Fruit fly (Drosophila melanogaster): ENCODE results near the gene zfh1.

zfh1 gene

DNA sequence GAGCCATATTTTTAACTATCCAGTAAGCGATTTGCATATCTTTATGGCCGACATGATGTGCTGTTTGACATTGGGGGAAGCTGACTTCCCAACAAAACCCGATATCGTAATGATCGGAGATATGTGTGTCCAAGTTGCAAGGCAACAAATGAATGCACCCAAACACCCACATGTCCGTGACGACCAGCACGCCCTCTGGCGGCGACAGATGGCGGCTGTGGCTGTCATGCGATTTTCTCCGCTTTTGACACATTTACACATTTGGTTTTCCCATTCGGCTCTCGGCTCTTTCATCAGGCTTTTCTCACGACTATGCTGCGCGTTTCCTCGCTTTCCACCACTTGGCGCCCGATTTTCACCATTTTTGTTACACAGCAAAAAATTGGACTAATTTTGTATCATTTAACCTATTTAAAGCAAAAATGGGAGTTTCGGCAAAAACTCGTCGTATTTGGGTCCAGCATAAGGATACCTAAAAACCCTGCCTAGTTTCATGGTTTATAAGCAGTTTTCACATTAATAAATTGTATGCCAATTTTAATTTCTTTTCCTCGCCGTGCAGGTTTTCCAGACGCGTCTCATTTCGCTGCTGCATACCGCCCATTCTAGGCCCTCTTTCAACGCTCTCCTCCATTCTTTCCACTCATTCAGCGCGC is 49.0 kb downstream of the zfh1 start:
- no peak for TF ChIP-seq prd (optimal IDR thresholded peaks at IDR 0.05)
- peak; percentile 40; the same call in 1 of the 3 replicates for TF ChIP-seq prd (GFP tag; IDR thresholded peaks at IDR 0.05)
- peak; percentile 60; the same call in 1 of the 3 replicates for TF ChIP-seq ci (GFP tag; IDR thresholded peaks at IDR 0.05)
- TF ChIP-seq CG12659 (GFP tag; optimal IDR thresholded peaks at IDR 0.05), result peak; percentile 11
- no peak for TF ChIP-seq E2f1 (GFP tag; IDR thresholded peaks at IDR 0.05)
- TF ChIP-seq MBD-R2 (GFP tag; IDR thresholded peaks at IDR 0.05), result no peak
- no peak for TF ChIP-seq Mad (GFP tag; optimal IDR thresholded peaks at IDR 0.05)
- no peak for TF ChIP-seq Nf-YC (tag; optimal IDR thresholded peaks at IDR 0.05)
- TF ChIP-seq CG7839 (tag; optimal IDR thresholded peaks at IDR 0.05), result peak; percentile 48
- TF ChIP-seq kah (GFP tag; optimal IDR thresholded peaks at IDR 0.05), result no peak
- peak; percentile 19 for TF ChIP-seq maf-S (GFP tag; optimal IDR thresholded peaks at IDR 0.05)
- peak; percentile 18 for TF ChIP-seq PHDP (tag; optimal IDR thresholded peaks at IDR 0.05)
- no peak for TF ChIP-seq CG8478 (optimal IDR thresholded peaks at IDR 0.05)
- TF ChIP-seq Optix (GFP tag; IDR thresholded peaks at IDR 0.05), result peak; percentile 48; the same call in 1 of the 3 replicates
- TF ChIP-seq CG2120 (GFP tag; optimal IDR thresholded peaks at IDR 0.05), result peak; percentile 54
- peak; percentile 23 for TF ChIP-seq CG12391 (tag; optimal IDR thresholded peaks at IDR 0.05)
- TF ChIP-seq hb (GFP tag; IDR thresholded peaks at IDR 0.05; ENCODE audit: partially characterized antibody), result 0 out of 3 replicates have a peak, but pooled peaks have one; percentile 16
- no peak for TF ChIP-seq chinmo (GFP tag; IDR thresholded peaks at IDR 0.05; ENCODE audit: partially characterized antibody)
- TF ChIP-seq Neu2 (GFP tag; optimal IDR thresholded peaks at IDR 0.05; ENCODE audit: borderline replicate concordance), result no peak
- TF ChIP-seq CG1233 (GFP tag; optimal IDR thresholded peaks at IDR 0.05), result no peak
- no peak for TF ChIP-seq br (optimal IDR thresholded peaks at IDR 0.05)
- no peak for TF ChIP-seq CG4617 (GFP tag; optimal IDR thresholded peaks at IDR 0.05; ENCODE audit: borderline replicate concordance)
- peak; percentile 75 for TF ChIP-seq Drgx (GFP tag; IDR thresholded peaks at IDR 0.05)
- no peak for TF ChIP-seq CG34376 (GFP tag; optimal IDR thresholded peaks at IDR 0.05)
- no peak for TF ChIP-seq pan (optimal IDR thresholded peaks at IDR 0.05)
- TF ChIP-seq pan (GFP tag; optimal IDR thresholded peaks at IDR 0.05 in 1 of 2, IDR thresholded peaks at IDR 0.05 in 1 of 2), result peak in 1 of 2 experiments; percentile 45
- TF ChIP-seq sr (GFP tag; IDR thresholded peaks at IDR 0.05), result peak; percentile 32; the same call in 1 of the 3 replicates
- TF ChIP-seq CG17612 (GFP tag; IDR thresholded peaks at IDR 0.05), result no peak
- no peak for TF ChIP-seq CG3407 (GFP tag; optimal IDR thresholded peaks at IDR 0.05)
- TF ChIP-seq cg (GFP tag; optimal IDR thresholded peaks at IDR 0.05), result no peak
- peak; percentile 66 for TF ChIP-seq CG10979 (tag; optimal IDR thresholded peaks at IDR 0.05)
- peak; percentile 34; the same call in 1 of the 2 replicates for TF ChIP-seq Rfx (GFP tag; IDR thresholded peaks at IDR 0.05)
- peak; percentile 41 for TF ChIP-seq Ssrp (tag; optimal IDR thresholded peaks at IDR 0.05)
- TF ChIP-seq CG2129 (GFP tag; IDR thresholded peaks at IDR 0.05; ENCODE audit: partially characterized antibody), result no peak
- TF ChIP-seq Aef1 (GFP tag; IDR thresholded peaks at IDR 0.05), result no peak
- TF ChIP-seq CG18476 (GFP tag; optimal IDR thresholded peaks at IDR 0.05), result no peak
- TF ChIP-seq CG11504 (tag; optimal IDR thresholded peaks at IDR 0.05), result peak; percentile 28
- no peak for TF ChIP-seq CG5180 (GFP tag; optimal IDR thresholded peaks at IDR 0.05)
- TF ChIP-seq CG30403 (GFP tag; optimal IDR thresholded peaks at IDR 0.05), result peak; percentile 29
- TF ChIP-seq Bteb2 (GFP tag; optimal IDR thresholded peaks at IDR 0.05), result peak; percentile 11
- TF ChIP-seq sens (GFP tag), result peak; percentile 88
- TF ChIP-seq Antp (GFP tag; optimal IDR thresholded peaks at IDR 0.05), result peak; percentile 42
- TF ChIP-seq Ptx1 (GFP tag; IDR thresholded peaks at IDR 0.05), result peak; percentile 49
- peak; percentile 4 for TF ChIP-seq CG8388 (GFP tag; optimal IDR thresholded peaks at IDR 0.05)
- TF ChIP-seq CG17359 (tag; optimal IDR thresholded peaks at IDR 0.05), result peak; percentile 8
- TF ChIP-seq chn (GFP tag; optimal IDR thresholded peaks at IDR 0.05), result peak; percentile 24
- TF ChIP-seq CG30431 (GFP tag; optimal IDR thresholded peaks at IDR 0.05), result peak; percentile 25
- peak; percentile 14 for TF ChIP-seq CG1603 (tag; optimal IDR thresholded peaks at IDR 0.05)
- TF ChIP-seq NfI (GFP tag; optimal IDR thresholded peaks at IDR 0.05), result peak; percentile 28
- TF ChIP-seq C15 (GFP tag; IDR thresholded peaks at IDR 0.05), result no peak
